Fruit fly (Drosophila melanogaster): ENCODE measurements around the gene CheB38c.

DNA sequence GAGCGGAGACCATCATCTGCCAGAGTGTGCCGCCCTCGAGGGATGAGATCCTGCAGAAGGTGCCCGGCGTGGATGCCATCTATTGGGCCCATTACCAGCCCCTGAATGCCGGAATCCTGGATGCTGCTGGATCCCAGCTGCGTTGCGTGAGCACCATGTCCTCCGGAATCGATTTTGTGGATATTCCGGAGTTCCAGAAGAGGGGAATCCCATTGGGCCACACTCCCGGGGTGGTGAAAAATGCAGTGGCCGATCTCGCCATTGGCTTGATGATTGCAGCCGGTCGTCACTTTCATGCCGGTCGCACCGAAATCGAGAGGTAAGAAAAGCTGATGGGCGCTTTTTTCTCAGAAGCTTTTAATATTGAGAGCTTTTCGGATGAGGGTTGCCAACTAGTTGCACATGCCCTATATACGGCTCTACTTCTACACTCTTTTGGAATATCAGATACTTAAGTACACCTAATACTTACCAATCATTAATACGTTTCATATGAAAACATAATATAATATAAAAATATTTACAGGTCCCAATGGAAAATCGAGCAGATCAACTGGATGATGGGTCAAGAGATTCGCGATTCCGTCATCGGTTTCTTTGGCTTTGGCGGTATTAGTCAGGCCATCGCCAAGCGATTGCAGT is 9.2 kb upstream of the CheB38c start:
- TF ChIP-seq fd96Ca (GFP tag; IDR thresholded peaks at IDR 0.05) (no peak), CG13204 (GFP tag; optimal IDR thresholded peaks at IDR 0.05) (no peak), CG17806 (tag; optimal IDR thresholded peaks at IDR 0.05) (no peak), CG10348 (GFP tag; IDR thresholded peaks at IDR 0.05) (no peak)
